Worm (Caenorhabditis elegans) whole organism, mixed stage, embryonic: ENCODE data around the gene F29G6.1.

Source experiments
- bed-3 ChIP-seq: fragments of 200-800 bp; sonication (Bioruptor generic); optimal IDR thresholded peaks from 3 replicates; lab custom pipeline; 2018; ENCODE audit warnings: mild to moderate bottlenecking, missing genetic modification characterization, moderate library complexity, missing compliant biosample characterization
- blmp-1 ChIP-seq: fragments of 150-350 bp; optimal IDR thresholded peaks from 2 replicates; lab custom pipeline; 2014; ENCODE audit warnings: missing biosample characterization, missing genetic modification characterization
- ceh-39 ChIP-seq: fragments of 150-350 bp; optimal IDR thresholded peaks from 2 replicates; lab custom pipeline; 2014; ENCODE audit warnings: missing biosample characterization, missing genetic modification characterization
- ceh-43 ChIP-seq: fragments of 200-800 bp; sonication (Bioruptor generic); optimal IDR thresholded peaks from 2 replicates; lab custom pipeline; 2018; ENCODE audit warnings: mild to moderate bottlenecking, missing genetic modification characterization, moderate library complexity, missing compliant biosample characterization
- ces-1 ChIP-seq: fragments of 150-350 bp; optimal IDR thresholded peaks from 2 replicates; lab custom pipeline; 2014; ENCODE audit warnings: missing biosample characterization, missing genetic modification reagents, missing genetic modification characterization
- cnd-1 ChIP-seq: fragments of 200-800 bp; sonication (Bioruptor generic); optimal IDR thresholded peaks from 2 replicates; lab custom pipeline; 2018; ENCODE audit warnings: mild to moderate bottlenecking, missing genetic modification characterization, missing compliant biosample characterization
- drap-1 ChIP-seq: fragments of 200-800 bp; sonication (Bioruptor generic); optimal IDR thresholded peaks from 3 replicates; lab custom pipeline; 2018; ENCODE audit warnings: mild to moderate bottlenecking, missing genetic modification characterization, missing compliant biosample characterization
- elt-1 ChIP-seq: sonication (generic microtip); optimal IDR thresholded peaks from 2 replicates; lab custom pipeline; 2017; ENCODE audit warnings: missing genetic modification characterization, mild to moderate bottlenecking, missing compliant biosample characterization, antibody characterized with exemption, moderate library complexity, borderline replicate concordance; ENCODE audit not compliant: insufficient read depth
- elt-3 ChIP-seq: fragments of 150-350 bp; optimal IDR thresholded peaks from 2 replicates; lab custom pipeline; 2014; ENCODE audit warnings: missing biosample characterization, missing genetic modification characterization
- ham-2 ChIP-seq: fragments of 200-800 bp; sonication (Bioruptor generic); optimal IDR thresholded peaks from 2 replicates; lab custom pipeline; 2018; ENCODE audit warnings: mild to moderate bottlenecking, missing genetic modification characterization, missing compliant biosample characterization
- hlh-1 ChIP-seq: fragments of 150-350 bp; optimal IDR thresholded peaks from 2 replicates; lab custom pipeline; 2014; ENCODE audit warnings: missing biosample characterization, missing genetic modification reagents, missing genetic modification characterization
- lin-13 ChIP-seq: fragments of 150-350 bp; optimal IDR thresholded peaks from 2 replicates; lab custom pipeline; 2014; ENCODE audit warnings: missing biosample characterization, missing genetic modification characterization
- lin-32 ChIP-seq: fragments of 200-800 bp; sonication (Bioruptor generic); optimal IDR thresholded peaks from 2 replicates; lab custom pipeline; 2018; ENCODE audit warnings: mild to moderate bottlenecking, missing genetic modification characterization, missing compliant biosample characterization
- lsy-2 ChIP-seq: fragments of 150-350 bp; optimal IDR thresholded peaks from 2 replicates; lab custom pipeline; 2014; ENCODE audit warnings: missing biosample characterization, missing genetic modification characterization
- mab-5 ChIP-seq: fragments of 150-350 bp; optimal IDR thresholded peaks from 2 replicates; lab custom pipeline; 2014; ENCODE audit warnings: missing biosample characterization, missing genetic modification characterization
- mep-1 ChIP-seq: fragments of 150-350 bp; optimal IDR thresholded peaks from 2 replicates; lab custom pipeline; 2017; ENCODE audit warnings: missing biosample characterization, missing genetic modification reagents, missing genetic modification characterization, inconsistent platforms
- nhr-12 ChIP-seq: fragments of 150-350 bp; optimal IDR thresholded peaks from 2 replicates; lab custom pipeline; 2014; ENCODE audit warnings: missing biosample characterization, missing genetic modification characterization
- nhr-237 ChIP-seq: fragments of 150-350 bp; optimal IDR thresholded peaks from 2 replicates; lab custom pipeline; 2014; ENCODE audit warnings: missing biosample characterization, missing genetic modification characterization
- nhr-28 ChIP-seq: fragments of 150-350 bp; optimal IDR thresholded peaks from 2 replicates; lab custom pipeline; 2014; ENCODE audit warnings: missing biosample characterization, missing genetic modification characterization
- nhr-76 ChIP-seq: sonication (generic microtip); optimal IDR thresholded peaks from 2 replicates; lab custom pipeline; 2017; ENCODE audit warnings: missing biosample characterization, missing genetic modification characterization
- pha-4 ChIP-seq: fragments of 150-350 bp; optimal IDR thresholded peaks from 2 replicates; lab custom pipeline; 2018; ENCODE audit warnings: missing biosample characterization, missing genetic modification reagents, missing genetic modification characterization
- sem-2 ChIP-seq: fragments of 200-800 bp; sonication (Bioruptor generic); optimal IDR thresholded peaks from 2 replicates; lab custom pipeline; 2018; ENCODE audit warnings: mild to moderate bottlenecking, missing genetic modification characterization, missing compliant biosample characterization
- tbx-8 ChIP-seq: fragments of 200-800 bp; sonication (Bioruptor generic); optimal IDR thresholded peaks from 2 replicates; lab custom pipeline; 2018; ENCODE audit warnings: mild to moderate bottlenecking, missing genetic modification characterization, moderate library complexity, missing compliant biosample characterization
- unc-120 ChIP-seq: sonication (generic microtip); optimal IDR thresholded peaks from 2 replicates; lab custom pipeline; 2017; ENCODE audit warnings: missing genetic modification characterization, missing compliant biosample characterization; ENCODE audit not compliant: poor library complexity, severe bottlenecking
- zip-8 ChIP-seq: fragments of 150-350 bp; optimal IDR thresholded peaks from 2 replicates; lab custom pipeline; 2014; ENCODE audit warnings: missing biosample characterization, missing genetic modification characterization
- ztf-11 ChIP-seq: fragments of 150-350 bp; optimal IDR thresholded peaks from 2 replicates; lab custom pipeline; 2014; ENCODE audit warnings: missing biosample characterization, missing genetic modification characterization

The F29G6.1 gene

DNA sequence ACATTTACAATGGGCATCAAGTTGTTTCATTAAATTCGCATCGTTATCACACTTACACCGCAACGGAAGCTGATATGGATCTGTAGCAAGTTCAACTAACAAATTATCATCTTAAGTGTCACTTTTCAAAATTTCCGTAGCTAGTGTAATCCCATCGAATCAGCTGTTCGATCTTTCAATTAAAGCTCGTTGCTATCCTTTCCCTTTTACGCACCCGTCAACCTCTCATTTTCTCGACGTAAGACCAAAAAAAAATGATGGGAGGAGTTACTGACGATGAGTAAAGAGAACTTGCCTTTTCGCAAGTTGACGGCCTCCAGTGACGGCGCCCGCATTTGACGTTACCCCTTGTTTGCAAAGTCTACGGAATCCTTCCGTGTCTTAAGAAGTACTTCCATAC, at the start of gene F29G6.1:
Gene F29G6.1, plus strand, starts transcription at position 301 of the 400 bp plus-strand sequence.
- TF ChIP-seq tbx-8 (GFP tag; lab: Kevin White, UChicago) (no peak), unc-120 (tag; lab: Kevin White, UChicago) (no peak), nhr-12 (tag; lab: Kevin White, UChicago) (no peak)

DNA sequence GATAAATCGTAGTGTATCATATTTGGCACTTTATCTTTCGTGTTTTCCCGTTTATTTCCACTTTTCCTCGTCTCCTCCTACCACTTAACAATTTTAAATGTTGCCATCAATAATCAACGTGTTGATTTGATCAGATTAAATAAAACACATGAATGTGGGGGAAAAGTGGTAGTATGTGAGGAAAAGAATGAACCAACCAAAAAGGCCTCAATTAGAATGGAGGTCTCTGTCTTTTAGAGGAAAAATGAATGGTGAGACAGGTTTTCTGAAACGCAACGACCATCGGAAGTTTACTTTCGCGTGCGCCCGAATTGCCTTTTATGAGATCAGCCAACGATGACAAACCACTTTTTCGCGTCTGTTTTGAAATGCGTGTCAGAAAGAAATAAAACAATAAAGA, 49.8 kb upstream of the F29G6.1 start:
- TF ChIP-seq mab-5 (tag; lab: Kevin White, UChicago) (no peak), elt-3 (no peak), blmp-1 (no peak), pha-4 (no peak), tbx-8 (GFP tag; lab: Kevin White, UChicago) (no peak), ceh-43 (GFP tag; lab: Kevin White, UChicago) (no peak)
- TF ChIP-seq, all 35 proteins: peak for 0

DNA sequence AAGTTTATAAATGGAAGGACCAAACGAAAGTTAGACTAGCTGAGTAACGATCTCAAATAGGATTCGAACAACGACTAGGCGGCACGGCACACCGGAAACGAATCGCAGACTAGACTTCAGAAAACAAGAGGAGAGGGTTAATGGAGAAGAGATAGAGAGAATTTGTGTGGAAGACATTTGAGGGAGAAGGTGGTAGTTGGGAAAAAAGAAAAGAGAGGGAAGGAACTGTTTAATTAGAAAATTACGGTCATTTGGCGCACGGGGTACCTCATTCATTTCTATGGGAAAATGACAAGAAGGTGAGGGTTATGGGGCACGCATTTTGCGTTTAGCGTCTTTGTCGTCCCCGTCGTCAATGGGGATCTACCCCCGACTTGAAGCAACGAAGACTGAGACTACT, 47.8 kb upstream of the F29G6.1 start, which contains the start of gene F48C5.2:
Gene F48C5.2, minus strand, starts transcription at position 101 of the 400 bp plus-strand sequence.
- TF ChIP-seq nhr-237 (tag; lab: Kevin White, UChicago) (no peak), lin-32 (GFP tag; lab: Kevin White, UChicago) (no peak), drap-1 (GFP tag; lab: Kevin White, UChicago) (no peak), unc-120 (tag; lab: Kevin White, UChicago) (no peak), ham-2 (no peak), sem-2 (GFP tag; lab: Kevin White, UChicago) (no peak)

DNA sequence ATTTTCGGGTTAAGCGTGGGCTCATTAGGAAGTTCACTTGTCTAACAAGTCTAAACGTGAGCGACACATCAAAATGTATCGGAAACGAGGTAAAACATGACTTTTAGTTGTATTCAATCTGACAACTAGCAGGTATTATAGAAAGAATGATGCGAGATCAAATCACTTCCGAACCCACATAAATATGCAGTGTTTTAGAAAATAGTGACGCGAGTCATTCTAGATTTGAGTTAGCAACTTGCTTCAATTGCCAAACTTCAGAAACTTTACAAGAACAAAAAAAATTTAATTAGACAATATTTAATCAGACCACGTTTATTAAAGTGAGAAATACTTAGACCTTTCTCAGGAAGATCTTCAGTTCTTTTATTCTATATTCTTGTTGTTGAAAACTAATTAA, 45.4 kb upstream of the F29G6.1 start:
- TF ChIP-seq mab-5 (tag; lab: Kevin White, UChicago) = no peak
- TF ChIP-seq hlh-1 (tag; lab: Kevin White, UChicago) = no peak
- TF ChIP-seq mep-1 (tag; lab: Kevin White, UChicago) = no peak
- no peak for TF ChIP-seq zip-8
- no peak for TF ChIP-seq bed-3
- no peak for TF ChIP-seq sem-2 (GFP tag; lab: Kevin White, UChicago)
- no peak for TF ChIP-seq tbx-8 (GFP tag; lab: Kevin White, UChicago)
- no peak for TF ChIP-seq nhr-237 (tag; lab: Kevin White, UChicago)
- no peak for TF ChIP-seq ham-2
- no peak for TF ChIP-seq ztf-11 (tag; lab: Kevin White, UChicago)
- no peak for TF ChIP-seq ceh-39 (tag; lab: Kevin White, UChicago)
- no peak for TF ChIP-seq lin-13 (tag; lab: Kevin White, UChicago)
- TF ChIP-seq nhr-28 = no peak
- TF ChIP-seq nhr-76 (tag; lab: Kevin White, UChicago) = no peak

DNA sequence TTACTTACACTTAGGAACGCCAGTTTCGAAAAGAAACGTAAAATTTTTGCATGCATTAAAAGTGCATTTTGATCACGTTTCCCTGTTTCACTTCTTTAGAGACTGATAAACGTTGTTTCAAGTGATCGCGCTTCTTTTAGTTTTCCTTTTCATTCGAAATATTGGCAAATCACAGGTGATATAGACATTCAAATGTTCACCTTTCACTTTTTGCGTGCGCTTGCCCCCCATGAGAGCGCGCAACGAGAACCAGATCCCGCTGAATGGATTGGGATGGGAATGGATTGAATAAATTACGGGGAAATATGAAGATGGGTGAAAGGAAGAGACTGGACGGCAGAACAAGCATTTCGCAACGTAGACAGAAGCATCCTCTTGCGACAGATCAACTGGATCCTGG, 40.5 kb upstream of the F29G6.1 start:
- peak; percentile 77 for TF ChIP-seq blmp-1
- no peak for TF ChIP-seq elt-1 (tag; lab: Kevin White, UChicago)
- TF ChIP-seq nhr-76 (tag; lab: Kevin White, UChicago) = no peak
- no peak for TF ChIP-seq lin-32 (GFP tag; lab: Kevin White, UChicago)
- peak; percentile 2 for TF ChIP-seq nhr-237 (tag; lab: Kevin White, UChicago)

DNA sequence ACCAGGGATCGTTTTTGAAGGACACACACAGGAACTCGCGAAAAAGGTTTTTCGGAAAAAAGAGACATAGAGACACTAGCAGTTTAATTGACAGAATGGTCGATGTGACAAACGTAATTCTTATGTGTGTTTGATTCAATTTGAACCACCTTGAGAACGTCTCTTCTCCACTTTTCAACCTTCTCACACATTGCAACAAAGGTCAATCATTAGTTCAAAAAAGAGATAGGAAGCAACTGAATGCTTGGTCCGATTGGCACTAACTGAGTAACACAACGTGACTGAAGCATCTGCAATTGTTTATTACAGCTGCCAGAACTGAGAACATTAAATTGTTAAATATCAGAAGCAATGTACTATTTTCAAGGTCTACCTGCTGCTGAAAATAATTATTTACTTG, 40.0 kb upstream of the F29G6.1 start:
- TF ChIP-seq ceh-39 (tag; lab: Kevin White, UChicago) = no peak
- TF ChIP-seq bed-3 = no peak
- no peak for TF ChIP-seq blmp-1

DNA sequence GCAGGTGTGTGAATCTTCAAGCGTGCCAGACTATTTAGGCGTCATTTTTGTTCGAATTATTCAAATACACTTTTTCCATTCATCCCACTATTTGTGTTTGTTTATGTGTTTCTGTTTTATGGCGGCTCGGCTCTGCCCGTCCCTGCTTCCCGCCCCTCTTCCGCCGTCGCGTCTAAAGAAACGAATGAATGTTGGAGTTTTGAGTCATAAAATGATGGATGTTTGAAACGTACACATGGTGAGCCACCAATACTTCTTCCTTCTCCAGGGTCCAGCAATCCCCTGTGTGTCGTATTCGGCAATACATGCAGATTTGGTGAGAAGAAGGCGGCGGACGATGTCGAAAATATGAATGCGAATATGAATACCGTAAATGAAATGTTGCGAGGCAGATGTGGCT, 39.1 kb upstream of the F29G6.1 start:
- TF ChIP-seq blmp-1 (no peak), tbx-8 (GFP tag; lab: Kevin White, UChicago) (no peak), lin-13 (tag; lab: Kevin White, UChicago) (no peak), mep-1 (tag; lab: Kevin White, UChicago) (no peak), mab-5 (tag; lab: Kevin White, UChicago) (no peak), cnd-1 (no peak), hlh-1 (tag; lab: Kevin White, UChicago) (no peak), nhr-12 (tag; lab: Kevin White, UChicago) (no peak), lsy-2 (tag; lab: Kevin White, UChicago) (no peak), ham-2 (no peak), ztf-11 (tag; lab: Kevin White, UChicago) (no peak), ceh-43 (GFP tag; lab: Kevin White, UChicago) (no peak), nhr-237 (tag; lab: Kevin White, UChicago) (no peak), ces-1 (GFP tag; lab: Kevin White, UChicago) (no peak), elt-1 (tag; lab: Kevin White, UChicago) (no peak)
